Fruit fly (Drosophila melanogaster) whole organism, embryonic: ENCODE measurements around the gene Atg18b.

ENCODE experiments used
- CG3407 ChIP-seq: fragments of 200-800 bp; sonication (Bioruptor generic); optimal IDR thresholded peaks from 2 replicates; lab custom pipeline; 2018; ENCODE audit warnings: missing biosample characterization, mild to moderate bottlenecking, missing genetic modification characterization
- CG7839 ChIP-seq: fragments of 200-800 bp; sonication (Bioruptor generic); optimal IDR thresholded peaks from 3 replicates; lab custom pipeline; 2018; ENCODE audit warnings: missing biosample characterization, mild to moderate bottlenecking, missing genetic modification characterization, moderate library complexity
- Dad ChIP-seq: fragments of 200-800 bp; sonication (Bioruptor generic); optimal IDR thresholded peaks from 3 replicates; lab custom pipeline; 2016; ENCODE audit warnings: missing biosample characterization, missing genetic modification characterization
- GATAe ChIP-seq: fragments of 200-800 bp; sonication (Bioruptor generic); conservative IDR thresholded peaks from 2 replicates; pipeline ENCODE4 v1.3.6; 2022; ENCODE audit warnings: missing biosample characterization, missing genetic modification characterization
- gem ChIP-seq: fragments of 200-800 bp; sonication (Bioruptor generic); optimal IDR thresholded peaks from 2 replicates; lab custom pipeline; 2019; ENCODE audit warnings: missing biosample characterization, mild to moderate bottlenecking, missing genetic modification characterization, moderate library complexity

- no peak for TF ChIP-seq GATAe (GFP tag; lab: Robert Waterston, UW)
- TF ChIP-seq Dad (GFP tag; lab: Kevin White, UChicago): no peak
- no peak for TF ChIP-seq gem (tag; lab: Kevin White, UChicago)
- TF ChIP-seq CG3407: no peak
- no peak for TF ChIP-seq CG7839 (tag; lab: Kevin White, UChicago)
Measured at dm6 chr2L:21233430-21233829, 13.1 kb upstream of the Atg18b start.
